Worm (Caenorhabditis elegans): ENCODE data around the gene M60.7.

DNA sequence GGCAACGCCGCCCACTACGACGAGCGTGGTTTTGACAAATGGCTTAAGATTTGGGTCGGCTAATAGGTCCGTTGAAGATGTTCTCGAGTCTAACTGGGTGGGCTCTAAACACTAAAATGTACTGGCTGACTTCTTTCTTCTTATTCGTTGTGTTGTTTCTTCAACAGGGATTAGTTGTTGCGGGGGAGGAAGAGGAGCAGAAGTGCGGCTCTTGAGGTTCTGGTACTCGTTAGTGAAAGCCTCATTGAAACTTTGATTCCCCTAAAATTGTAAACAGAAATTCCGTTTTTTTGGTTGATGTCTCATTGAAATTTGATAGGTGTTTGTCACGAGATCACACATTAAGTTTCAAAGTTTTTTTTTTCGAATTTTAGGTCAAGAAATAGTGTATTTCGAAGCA is 49.8 kb upstream of the M60.7 start:
- TF ChIP-seq ztf-11 (tag; optimal IDR thresholded peaks at IDR 0.05): no peak
- TF ChIP-seq nhr-237 (tag; optimal IDR thresholded peaks at IDR 0.05): no peak
- no peak for TF ChIP-seq pha-4 (tag; optimal IDR thresholded peaks at IDR 0.05)
- no peak for TF ChIP-seq mep-1 (tag; optimal IDR thresholded peaks at IDR 0.05)
- no peak for TF ChIP-seq unc-62 (GFP tag; optimal IDR thresholded peaks at IDR 0.05)
- TF ChIP-seq ces-1 (GFP tag; optimal IDR thresholded peaks at IDR 0.05): no peak
- TF ChIP-seq blmp-1 (tag; optimal IDR thresholded peaks at IDR 0.05): no peak
- TF ChIP-seq M03D4.4 (tag; optimal IDR thresholded peaks at IDR 0.05): no peak
- TF ChIP-seq ceh-83 (GFP tag; optimal IDR thresholded peaks at IDR 0.05): no peak
- no peak for TF ChIP-seq nhr-12 (tag; optimal IDR thresholded peaks at IDR 0.05)
- no peak for TF ChIP-seq lsy-2 (tag; optimal IDR thresholded peaks at IDR 0.05)
- no peak for TF ChIP-seq ceh-39 (tag; optimal IDR thresholded peaks at IDR 0.05)

Measured in whole organism, mixed stage, embryonic.